Fruit fly (Drosophila melanogaster) whole organism: ENCODE results near the gene PGRP-LF.

Source experiments
- CG8478 ChIP-seq: fragments of >200 bp; optimal IDR thresholded peaks from 2 replicates; lab custom pipeline; 2018; ENCODE audit warnings: inconsistent platforms
- Dll ChIP-seq: fragments of >200 bp; optimal IDR thresholded peaks from 2 replicates; lab custom pipeline; 2017
- pan ChIP-seq: fragments of >200 bp; optimal IDR thresholded peaks from 2 replicates; lab custom pipeline; 2017
- usp ChIP-seq: fragments of >200 bp; optimal IDR thresholded peaks from 2 replicates; lab custom pipeline; 2017; ENCODE audit warnings: missing biosample characterization, missing genetic modification characterization, mixed read lengths

DNA sequence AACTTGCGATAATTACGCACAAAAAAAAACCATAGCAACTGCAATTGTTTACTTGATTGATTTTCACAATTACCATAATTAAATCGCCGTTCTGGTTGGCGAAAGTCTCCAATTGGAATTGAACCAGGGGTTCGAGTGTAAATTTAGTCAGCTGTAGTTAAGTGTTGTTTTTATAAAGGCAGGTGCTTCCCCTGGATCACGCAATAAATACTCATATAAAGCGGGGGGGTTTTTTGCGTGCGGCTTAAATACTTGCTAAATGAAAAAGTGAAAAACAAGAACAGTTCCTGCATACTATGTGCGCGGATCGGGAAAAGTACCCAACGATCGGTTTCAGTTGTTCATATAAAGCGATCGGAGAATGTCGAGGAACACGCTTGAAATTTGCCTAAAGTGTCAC, 5.4 kb upstream of the PGRP-LF start:
- TF ChIP-seq pan, result no peak
- TF ChIP-seq usp, result no peak
- TF ChIP-seq Dll (lab: Kevin White, UChicago), result no peak
- TF ChIP-seq CG8478 (lab: Kevin White, UChicago), result no peak
